Worm (Caenorhabditis elegans) whole organism, mixed stage, embryonic: ENCODE data around the gene vha-2.

Experiments used
- M03D4.4 ChIP-seq: sonication (generic microtip); optimal IDR thresholded peaks from 2 replicates; lab custom pipeline; 2017; ENCODE audit warnings: mild to moderate bottlenecking, missing genetic modification characterization, missing compliant biosample characterization
- bed-3 ChIP-seq: fragments of 200-800 bp; sonication (Bioruptor generic); optimal IDR thresholded peaks from 3 replicates; lab custom pipeline; 2018; ENCODE audit warnings: mild to moderate bottlenecking, missing genetic modification characterization, moderate library complexity, missing compliant biosample characterization
- blmp-1 ChIP-seq: fragments of 150-350 bp; optimal IDR thresholded peaks from 2 replicates; lab custom pipeline; 2014; ENCODE audit warnings: missing biosample characterization, missing genetic modification characterization
- ceh-39 ChIP-seq: fragments of 150-350 bp; optimal IDR thresholded peaks from 2 replicates; lab custom pipeline; 2014; ENCODE audit warnings: missing biosample characterization, missing genetic modification characterization
- ceh-43 ChIP-seq: fragments of 200-800 bp; sonication (Bioruptor generic); optimal IDR thresholded peaks from 2 replicates; lab custom pipeline; 2018; ENCODE audit warnings: mild to moderate bottlenecking, missing genetic modification characterization, moderate library complexity, missing compliant biosample characterization
- ceh-83 ChIP-seq: fragments of 200-800 bp; sonication (Bioruptor generic); optimal IDR thresholded peaks from 2 replicates; lab custom pipeline; 2018; ENCODE audit warnings: mild to moderate bottlenecking, missing genetic modification characterization, missing compliant biosample characterization
- ces-1 ChIP-seq: fragments of 150-350 bp; optimal IDR thresholded peaks from 2 replicates; lab custom pipeline; 2014; ENCODE audit warnings: missing biosample characterization, missing genetic modification reagents, missing genetic modification characterization
- cnd-1 ChIP-seq: fragments of 200-800 bp; sonication (Bioruptor generic); optimal IDR thresholded peaks from 2 replicates; lab custom pipeline; 2018; ENCODE audit warnings: mild to moderate bottlenecking, missing genetic modification characterization, missing compliant biosample characterization
- drap-1 ChIP-seq: fragments of 200-800 bp; sonication (Bioruptor generic); optimal IDR thresholded peaks from 3 replicates; lab custom pipeline; 2018; ENCODE audit warnings: mild to moderate bottlenecking, missing genetic modification characterization, missing compliant biosample characterization
- elt-1 ChIP-seq: sonication (generic microtip); optimal IDR thresholded peaks from 2 replicates; lab custom pipeline; 2017; ENCODE audit warnings: missing genetic modification characterization, mild to moderate bottlenecking, missing compliant biosample characterization, antibody characterized with exemption, moderate library complexity, borderline replicate concordance; ENCODE audit not compliant: insufficient read depth
- elt-3 ChIP-seq: fragments of 150-350 bp; optimal IDR thresholded peaks from 2 replicates; lab custom pipeline; 2014; ENCODE audit warnings: missing biosample characterization, missing genetic modification characterization
- flh-1 ChIP-seq: fragments of 200-800 bp; sonication (Bioruptor generic); optimal IDR thresholded peaks from 2 replicates; lab custom pipeline; 2018; ENCODE audit warnings: mild to moderate bottlenecking, missing genetic modification characterization, moderate library complexity, missing compliant biosample characterization
- ham-2 ChIP-seq: fragments of 200-800 bp; sonication (Bioruptor generic); optimal IDR thresholded peaks from 2 replicates; lab custom pipeline; 2018; ENCODE audit warnings: mild to moderate bottlenecking, missing genetic modification characterization, missing compliant biosample characterization
- hlh-1 ChIP-seq: fragments of 150-350 bp; optimal IDR thresholded peaks from 2 replicates; lab custom pipeline; 2014; ENCODE audit warnings: missing biosample characterization, missing genetic modification reagents, missing genetic modification characterization
- lin-13 ChIP-seq: fragments of 150-350 bp; optimal IDR thresholded peaks from 2 replicates; lab custom pipeline; 2014; ENCODE audit warnings: missing biosample characterization, missing genetic modification characterization
- lin-32 ChIP-seq: fragments of 200-800 bp; sonication (Bioruptor generic); optimal IDR thresholded peaks from 2 replicates; lab custom pipeline; 2018; ENCODE audit warnings: mild to moderate bottlenecking, missing genetic modification characterization, missing compliant biosample characterization
- lsy-2 ChIP-seq: fragments of 150-350 bp; optimal IDR thresholded peaks from 2 replicates; lab custom pipeline; 2014; ENCODE audit warnings: missing biosample characterization, missing genetic modification characterization
- mab-5 ChIP-seq: fragments of 150-350 bp; optimal IDR thresholded peaks from 2 replicates; lab custom pipeline; 2014; ENCODE audit warnings: missing biosample characterization, missing genetic modification characterization
- mep-1 ChIP-seq: fragments of 150-350 bp; optimal IDR thresholded peaks from 2 replicates; lab custom pipeline; 2017; ENCODE audit warnings: missing biosample characterization, missing genetic modification reagents, missing genetic modification characterization, inconsistent platforms
- mls-2 ChIP-seq: sonication (generic microtip); optimal IDR thresholded peaks from 2 replicates; lab custom pipeline; 2016; ENCODE audit warnings: mild to moderate bottlenecking, missing genetic modification characterization, moderate library complexity, missing compliant biosample characterization
- nhr-12 ChIP-seq: fragments of 150-350 bp; optimal IDR thresholded peaks from 2 replicates; lab custom pipeline; 2014; ENCODE audit warnings: missing biosample characterization, missing genetic modification characterization
- nhr-2 ChIP-seq: fragments of 150-350 bp; optimal IDR thresholded peaks from 2 replicates; lab custom pipeline; 2014; ENCODE audit warnings: missing biosample characterization, missing genetic modification characterization
- nhr-237 ChIP-seq: fragments of 150-350 bp; optimal IDR thresholded peaks from 2 replicates; lab custom pipeline; 2014; ENCODE audit warnings: missing biosample characterization, missing genetic modification characterization
- nhr-28 ChIP-seq: fragments of 150-350 bp; optimal IDR thresholded peaks from 2 replicates; lab custom pipeline; 2014; ENCODE audit warnings: missing biosample characterization, missing genetic modification characterization
- pha-4 ChIP-seq: fragments of 150-350 bp; optimal IDR thresholded peaks from 2 replicates; lab custom pipeline; 2018; ENCODE audit warnings: missing biosample characterization, missing genetic modification reagents, missing genetic modification characterization
- sem-2 ChIP-seq: fragments of 200-800 bp; sonication (Bioruptor generic); optimal IDR thresholded peaks from 2 replicates; lab custom pipeline; 2018; ENCODE audit warnings: mild to moderate bottlenecking, missing genetic modification characterization, missing compliant biosample characterization
- snpc-4 ChIP-seq: fragments of 150-350 bp; optimal IDR thresholded peaks from 2 replicates; lab custom pipeline; 2014; ENCODE audit warnings: missing biosample characterization, missing genetic modification characterization
- sptf-1 ChIP-seq: sonication (generic microtip); optimal IDR thresholded peaks from 2 replicates; lab custom pipeline; 2017; ENCODE audit warnings: mild to moderate bottlenecking, missing genetic modification characterization, moderate library complexity, missing compliant biosample characterization
- tbx-8 ChIP-seq: fragments of 200-800 bp; sonication (Bioruptor generic); optimal IDR thresholded peaks from 2 replicates; lab custom pipeline; 2018; ENCODE audit warnings: mild to moderate bottlenecking, missing genetic modification characterization, moderate library complexity, missing compliant biosample characterization
- unc-120 ChIP-seq: sonication (generic microtip); optimal IDR thresholded peaks from 2 replicates; lab custom pipeline; 2017; ENCODE audit warnings: missing genetic modification characterization, missing compliant biosample characterization; ENCODE audit not compliant: poor library complexity, severe bottlenecking
- unc-39 ChIP-seq: fragments of 150-350 bp; optimal IDR thresholded peaks from 2 replicates; lab custom pipeline; 2014; ENCODE audit warnings: missing biosample characterization, missing genetic modification characterization
- unc-62 ChIP-seq: fragments of 150-350 bp; optimal IDR thresholded peaks from 2 replicates; lab custom pipeline; 2014; ENCODE audit warnings: missing biosample characterization, missing genetic modification reagents, missing genetic modification characterization
- zip-8 ChIP-seq: fragments of 150-350 bp; optimal IDR thresholded peaks from 2 replicates; lab custom pipeline; 2014; ENCODE audit warnings: missing biosample characterization, missing genetic modification characterization
- ztf-11 ChIP-seq: fragments of 150-350 bp; optimal IDR thresholded peaks from 2 replicates; lab custom pipeline; 2014; ENCODE audit warnings: missing biosample characterization, missing genetic modification characterization

vha-2 gene

ce11 chrIII:9772394-9772793 is 9.6 kb upstream of the vha-2 start:
- TF ChIP-seq mab-5 (tag; lab: Kevin White, UChicago): no peak

ce11 chrIII:9775916-9776315 is 6.0 kb upstream of the vha-2 start:
- TF ChIP-seq nhr-237 (tag; lab: Kevin White, UChicago) (no peak), hlh-1 (tag; lab: Kevin White, UChicago) (no peak), ceh-83 (no peak), flh-1 (no peak), elt-3 (tag; lab: Kevin White, UChicago) (no peak), tbx-8 (GFP tag; lab: Kevin White, UChicago) (no peak)

ce11 chrIII:9776323-9776722 is 5.6 kb upstream of the vha-2 start, which contains the start of gene usp-46:
TSS of gene usp-46 (plus strand) at chrIII:9776623.
- TF ChIP-seq unc-120 (tag; lab: Kevin White, UChicago): peak; percentile 20
- TF ChIP-seq ceh-39 (tag; lab: Kevin White, UChicago): peak; percentile 16
- no peak for TF ChIP-seq M03D4.4

- TF ChIP-seq sptf-1 (tag; lab: Kevin White, UChicago) (no peak), bed-3 (no peak), nhr-2 (tag; lab: Kevin White, UChicago) (no peak), nhr-28 (no peak), lin-32 (GFP tag; lab: Kevin White, UChicago) (no peak), snpc-4 (tag; lab: Kevin White, UChicago) (no peak), lsy-2 (tag; lab: Kevin White, UChicago) (no peak), elt-1 (tag; lab: Kevin White, UChicago) (no peak), nhr-12 (tag; lab: Kevin White, UChicago) (no peak), ztf-11 (tag; lab: Kevin White, UChicago) (no peak), unc-62 (no peak), mls-2 (tag; lab: Kevin White, UChicago) (no peak)
- TF ChIP-seq, all 35 proteins: peak for 0
These were observed 2.9 kb upstream of the vha-2 start for ce11 chrIII:9779080-9779479.

ce11 chrIII:9780254-9780653 is 1.7 kb upstream of the vha-2 start, which contains the start of gene sqv-3:
TSS of gene sqv-3 (minus strand) at chrIII:9780354.
- TF ChIP-seq M03D4.4: no peak
- TF ChIP-seq tbx-8 (GFP tag; lab: Kevin White, UChicago): no peak
- TF ChIP-seq nhr-237 (tag; lab: Kevin White, UChicago): no peak
- TF ChIP-seq pha-4 (tag; lab: Kevin White, UChicago): no peak
- TF ChIP-seq elt-3 (tag; lab: Kevin White, UChicago): no peak
- TF ChIP-seq drap-1 (GFP tag; lab: Kevin White, UChicago): no peak
- TF ChIP-seq sem-2 (GFP tag; lab: Kevin White, UChicago): no peak
- no peak for TF ChIP-seq lin-32 (GFP tag; lab: Kevin White, UChicago)
- TF ChIP-seq lsy-2 (tag; lab: Kevin White, UChicago): no peak
- no peak for TF ChIP-seq elt-1 (tag; lab: Kevin White, UChicago)
- no peak for TF ChIP-seq ceh-83
- no peak for TF ChIP-seq mls-2 (tag; lab: Kevin White, UChicago)
- no peak for TF ChIP-seq blmp-1
- TF ChIP-seq cnd-1 (tag; lab: Kevin White, UChicago): no peak
- TF ChIP-seq unc-120 (tag; lab: Kevin White, UChicago): no peak
- no peak for TF ChIP-seq bed-3
- no peak for TF ChIP-seq unc-62
- no peak for TF ChIP-seq lin-13 (tag; lab: Kevin White, UChicago)
- TF ChIP-seq ceh-43 (GFP tag; lab: Kevin White, UChicago): no peak
- TF ChIP-seq, all 35 proteins: peak for 0

ce11 chrIII:9780665-9781304 is 1.2 kb upstream of the vha-2 start, which contains the start of gene vha-1:
TSS of gene vha-1 (plus strand) at chrIII:9781254.
- TF ChIP-seq elt-3 (tag; lab: Kevin White, UChicago) (no peak), ceh-39 (tag; lab: Kevin White, UChicago) (peak; percentile 86), tbx-8 (GFP tag; lab: Kevin White, UChicago) (no peak), cnd-1 (tag; lab: Kevin White, UChicago) (no peak), nhr-28 (no peak), zip-8 (tag; lab: Kevin White, UChicago) (no peak), unc-62 (peak; percentile 60), unc-39 (tag; lab: Kevin White, UChicago) (no peak), M03D4.4 (peak; percentile 34), lin-32 (GFP tag; lab: Kevin White, UChicago) (no peak), pha-4 (tag; lab: Kevin White, UChicago) (peak; percentile 89), snpc-4 (tag; lab: Kevin White, UChicago) (no peak), mep-1 (tag; lab: Kevin White, UChicago) (peak; percentile 94), drap-1 (GFP tag; lab: Kevin White, UChicago) (peak; percentile 17), ceh-43 (GFP tag; lab: Kevin White, UChicago) (no peak), ces-1 (GFP tag; lab: Kevin White, UChicago) (peak; percentile 45), hlh-1 (tag; lab: Kevin White, UChicago) (peak; percentile 32), flh-1 (no peak), ham-2 (no peak), lin-13 (tag; lab: Kevin White, UChicago) (peak; percentile 85), unc-120 (tag; lab: Kevin White, UChicago) (peak; percentile 82), nhr-2 (tag; lab: Kevin White, UChicago) (no peak), blmp-1 (no peak), mls-2 (tag; lab: Kevin White, UChicago) (no peak), lsy-2 (tag; lab: Kevin White, UChicago) (peak; percentile 91), sem-2 (GFP tag; lab: Kevin White, UChicago) (no peak), nhr-237 (tag; lab: Kevin White, UChicago) (peak; percentile 81)
